Fruit fly (Drosophila melanogaster) whole organism, embryonic: ENCODE measurements around the gene Unc-115b.
"Not testable (repeated sequence)": the region's sequence is repeated elsewhere in the genome, so short reads cannot be mapped to it uniquely, and the experiment has no call there.

ENCODE experiments used
- BEAF-32 ChIP-seq: fragments of 200-800 bp; sonication (Bioruptor generic); optimal IDR thresholded peaks from 3 replicates; lab custom pipeline; 2017; ENCODE audit warnings: missing biosample characterization, missing genetic modification characterization, mild to moderate bottlenecking, moderate library complexity, missing genetic modification reagents
- Bgb ChIP-seq: fragments of 200-800 bp; sonication (Bioruptor generic); IDR thresholded peaks from 2 replicates; pipeline ENCODE4 v1.3.6; 2022; ENCODE audit warnings: missing biosample characterization, missing genetic modification characterization; ENCODE audit not compliant: partially characterized antibody
- CG10267 ChIP-seq: fragments of 200-800 bp; sonication (Bioruptor generic); optimal IDR thresholded peaks from 2 replicates; lab custom pipeline; 2018; ENCODE audit warnings: missing biosample characterization, mild to moderate bottlenecking, missing genetic modification characterization, moderate library complexity
- CG12219 ChIP-seq: fragments of 200-800 bp; sonication (Bioruptor generic); optimal IDR thresholded peaks from 3 replicates; lab custom pipeline; 2018; ENCODE audit warnings: missing biosample characterization, mild to moderate bottlenecking, missing genetic modification characterization
- CG13287 ChIP-seq: fragments of 200-800 bp; sonication (Bioruptor generic); IDR thresholded peaks from 2 replicates; pipeline ENCODE4 v1.3.6; 2022; ENCODE audit warnings: missing biosample characterization, missing genetic modification characterization; ENCODE audit not compliant: partially characterized antibody
- CG15479 ChIP-seq: fragments of 200-800 bp; sonication (Bioruptor generic); optimal IDR thresholded peaks from 3 replicates; lab custom pipeline; 2019; ENCODE audit warnings: missing biosample characterization, mild to moderate bottlenecking, missing genetic modification characterization, moderate library complexity
- CG15514 ChIP-seq: fragments of 200-800 bp; sonication (Bioruptor generic); optimal IDR thresholded peaks from 3 replicates; lab custom pipeline; 2017; ENCODE audit warnings: missing biosample characterization, missing genetic modification characterization, mild to moderate bottlenecking, moderate library complexity, missing genetic modification reagents
- CG1647 ChIP-seq: fragments of 200-800 bp; sonication (Bioruptor generic); optimal IDR thresholded peaks from 3 replicates; lab custom pipeline; 2016; ENCODE audit warnings: missing biosample characterization, missing genetic modification characterization
- CG17385 ChIP-seq: fragments of 200-800 bp; sonication (Bioruptor generic); optimal IDR thresholded peaks from 3 replicates; lab custom pipeline; 2018; ENCODE audit warnings: missing biosample characterization, mild to moderate bottlenecking, missing genetic modification characterization
- CG1792 ChIP-seq: fragments of 200-800 bp; sonication (Bioruptor generic); optimal IDR thresholded peaks from 2 replicates; lab custom pipeline; 2016; ENCODE audit warnings: missing biosample characterization, missing genetic modification characterization
- CG18619 ChIP-seq: fragments of 200-800 bp; sonication (Bioruptor generic); optimal IDR thresholded peaks from 3 replicates; lab custom pipeline; 2017; ENCODE audit warnings: missing biosample characterization, mild to moderate bottlenecking, missing genetic modification characterization
- CG34224 ChIP-seq: fragments of 200-800 bp; sonication (Bioruptor generic); IDR thresholded peaks from 3 replicates; pipeline ENCODE4 v1.3.6; 2022; ENCODE audit warnings: missing biosample characterization, missing genetic modification characterization; ENCODE audit not compliant: partially characterized antibody
- CG3995 ChIP-seq: fragments of 200-800 bp; sonication (Bioruptor generic); optimal IDR thresholded peaks from 3 replicates; lab custom pipeline; 2016; ENCODE audit warnings: missing biosample characterization, missing genetic modification characterization
- CG6254 ChIP-seq: fragments of 200-800 bp; sonication (Bioruptor generic); optimal IDR thresholded peaks from 3 replicates; lab custom pipeline; 2017; ENCODE audit warnings: mild to moderate bottlenecking, missing biosample characterization, missing genetic modification reagents, missing genetic modification characterization
- CG9215 ChIP-seq: fragments of 200-800 bp; sonication (Bioruptor generic); IDR thresholded peaks from 2 replicates; pipeline ENCODE4 v1.3.6; 2022; ENCODE audit warnings: missing biosample characterization, missing genetic modification characterization
- Deaf1 ChIP-seq: fragments of 200-800 bp; optimal IDR thresholded peaks from 3 replicates; lab custom pipeline; 2019; ENCODE audit warnings: missing biosample characterization, mild to moderate bottlenecking, missing genetic modification characterization, moderate library complexity
- Dll ChIP-seq: fragments of 200-800 bp; sonication (Bioruptor generic); IDR thresholded peaks from 4 replicates; pipeline ENCODE4 v1.3.6; 2022; ENCODE audit warnings: missing biosample characterization, missing genetic modification characterization; ENCODE audit not compliant: partially characterized antibody
- Dp ChIP-seq: fragments of 200-800 bp; sonication (Bioruptor generic); optimal IDR thresholded peaks from 2 replicates; lab custom pipeline; 2018; ENCODE audit warnings: missing biosample characterization, mild to moderate bottlenecking, missing genetic modification characterization, moderate library complexity
- E2f2 ChIP-seq: fragments of 200-800 bp; sonication (Bioruptor generic); IDR thresholded peaks from 2 replicates; pipeline ENCODE4 v1.3.6; 2022; ENCODE audit warnings: missing biosample characterization, missing genetic modification characterization
- Elba2 ChIP-seq: fragments of 200-800 bp; sonication (Bioruptor generic); optimal IDR thresholded peaks from 3 replicates; lab custom pipeline; 2016; ENCODE audit warnings: missing biosample characterization, missing genetic modification characterization
- Ets97D ChIP-seq: fragments of 200-800 bp; sonication (Bioruptor generic); optimal IDR thresholded peaks from 3 replicates; lab custom pipeline; 2016; ENCODE audit warnings: missing biosample characterization, missing genetic modification characterization
- H15 ChIP-seq: fragments of 200-800 bp; sonication (Bioruptor generic); IDR thresholded peaks from 3 replicates; pipeline ENCODE4 v1.3.6; 2022; ENCODE audit warnings: missing biosample characterization, missing genetic modification characterization
- HmgZ ChIP-seq: fragments of 200-800 bp; sonication (Bioruptor generic); optimal IDR thresholded peaks from 2 replicates; lab custom pipeline; 2018; ENCODE audit warnings: missing biosample characterization, mild to moderate bottlenecking, missing genetic modification characterization
- Hr78 ChIP-seq, 2 experiments: fragments of 200-800 bp in 1 of 2; fragments of >200 bp in 1 of 2; sonication (Bioruptor generic) in 1 of 2; optimal IDR thresholded peaks; 2 replicates each; lab custom pipeline; 2017 to 2019; ENCODE audit warnings: missing biosample characterization in 2 of 2, missing genetic modification characterization in 2 of 2, mild to moderate bottlenecking in 1 of 2, moderate library complexity in 1 of 2
- MBD-R2 ChIP-seq: fragments of 200-800 bp; sonication (Bioruptor generic); IDR thresholded peaks from 2 replicates; pipeline ENCODE4 v1.3.6; 2022; ENCODE audit warnings: missing biosample characterization, missing genetic modification characterization
- Rfx ChIP-seq: fragments of 200-800 bp; sonication (Bioruptor generic); IDR thresholded peaks from 2 replicates; pipeline ENCODE4 v1.3.6; 2022; ENCODE audit warnings: missing biosample characterization, missing genetic modification characterization
- YL-1 ChIP-seq: fragments of 200-800 bp; sonication (Bioruptor generic); optimal IDR thresholded peaks from 3 replicates; lab custom pipeline; 2017; ENCODE audit warnings: missing biosample characterization, mild to moderate bottlenecking, missing genetic modification characterization
- bab2 ChIP-seq: fragments of 200-800 bp; sonication (Bioruptor generic); optimal IDR thresholded peaks from 2 replicates; lab custom pipeline; 2016; ENCODE audit warnings: missing biosample characterization, missing genetic modification characterization
- bbx ChIP-seq: fragments of 200-800 bp; sonication (Bioruptor generic); IDR thresholded peaks from 2 replicates; pipeline ENCODE4 v1.3.6; 2022; ENCODE audit warnings: missing biosample characterization, missing genetic modification characterization; ENCODE audit not compliant: partially characterized antibody
- bigmax ChIP-seq: fragments of 200-800 bp; sonication (Bioruptor generic); optimal IDR thresholded peaks from 2 replicates; lab custom pipeline; 2018; ENCODE audit warnings: missing biosample characterization, mild to moderate bottlenecking, missing genetic modification characterization
- dpn ChIP-seq, 2 experiments: fragments of 200-800 bp; sonication (Bioruptor generic); optimal IDR thresholded peaks; 3 replicates each; lab custom pipeline; 2016; ENCODE audit warnings: missing biosample characterization in 2 of 2, missing genetic modification characterization in 2 of 2
- dysf ChIP-seq: fragments of 200-800 bp; sonication (Bioruptor generic); IDR thresholded peaks from 3 replicates; pipeline ENCODE4 v1.3.6; 2022; ENCODE audit warnings: missing biosample characterization, missing genetic modification characterization
- fd3F ChIP-seq: fragments of 200-800 bp; sonication (Bioruptor generic); optimal IDR thresholded peaks from 2 replicates; lab custom pipeline; 2018; ENCODE audit warnings: missing biosample characterization, mild to moderate bottlenecking, missing genetic modification characterization, moderate library complexity
- kay ChIP-seq: fragments of 200-800 bp; sonication (Bioruptor generic); optimal IDR thresholded peaks from 2 replicates; lab custom pipeline; 2016; ENCODE audit warnings: missing biosample characterization, missing genetic modification characterization
- knrl ChIP-seq: fragments of 200-800 bp; sonication (Bioruptor generic); IDR thresholded peaks from 3 replicates; pipeline ENCODE4 v1.3.6; 2022; ENCODE audit warnings: missing biosample characterization, missing genetic modification characterization; ENCODE audit not compliant: partially characterized antibody
- row ChIP-seq: fragments of 200-800 bp; sonication (Bioruptor generic); IDR thresholded peaks from 3 replicates; pipeline ENCODE4 v1.3.6; 2022; ENCODE audit warnings: missing biosample characterization, missing genetic modification characterization
- run ChIP-seq: fragments of 200-800 bp; sonication (Bioruptor generic); optimal IDR thresholded peaks from 3 replicates; lab custom pipeline; 2018; ENCODE audit warnings: missing biosample characterization, mild to moderate bottlenecking, missing genetic modification characterization
- salm ChIP-seq: fragments of 200-800 bp; sonication (Bioruptor generic); optimal IDR thresholded peaks from 2 replicates; lab custom pipeline; 2018; ENCODE audit warnings: missing biosample characterization, mild to moderate bottlenecking, missing genetic modification characterization
- sens ChIP-seq: fragments of 200-800 bp; sonication (Bioruptor generic); peaks from one replicate; lab custom pipeline; 2016; ENCODE audit warnings: missing biosample characterization, missing genetic modification characterization
- sim ChIP-seq: fragments of 200-800 bp; sonication (Bioruptor generic); IDR thresholded peaks from 2 replicates; pipeline ENCODE4 v1.3.6; 2022; ENCODE audit warnings: missing biosample characterization, missing genetic modification characterization
- slbo ChIP-seq: fragments of 200-800 bp; sonication (Bioruptor generic); IDR thresholded peaks from 2 replicates; pipeline ENCODE4 v1.3.6; 2022; ENCODE audit warnings: missing biosample characterization, missing genetic modification characterization
- tx ChIP-seq: fragments of 200-800 bp; sonication (Bioruptor generic); optimal IDR thresholded peaks from 2 replicates; lab custom pipeline; 2016; ENCODE audit warnings: missing biosample characterization, missing genetic modification characterization
- vvl ChIP-seq: fragments of 200-800 bp; sonication (Bioruptor generic); IDR thresholded peaks from 2 replicates; pipeline ENCODE4 v1.3.6; 2022; ENCODE audit warnings: missing biosample characterization, missing genetic modification characterization

The Unc-115b gene

dm6 chr3R:9685376-9685775, 7.2 kb downstream of the Unc-115b start, which contains the start of the genes eca and CG18542:
eca (minus strand) TSS chr3R:9685476.
CG18542 (plus strand) TSS chr3R:9685760.
- TF ChIP-seq tx, CG1647, CG1792 (GFP tag; lab: Kevin White, UChicago): not testable (repeated sequence)

dm6 chr3R:9684125-9684524, 8.4 kb downstream of the Unc-115b start, which contains the start of gene CG9444:
CG9444 (minus strand) TSS chr3R:9684264.
- no peak for TF ChIP-seq CG34224 (GFP tag; lab: Robert Waterston, UW)
- peak; percentile 66 for TF ChIP-seq CG15479 (GFP tag; lab: Kevin White, UChicago)
- peak in 1 of 2 experiments; percentile 50 for TF ChIP-seq Hr78 (GFP tag; optimal IDR thresholded peaks at IDR 0.05; lab: Kevin White, UChicago)
- TF ChIP-seq slbo (GFP tag; lab: Robert Waterston, UW): no peak
- peak; percentile 42 for TF ChIP-seq Deaf1
- TF ChIP-seq H15 (GFP tag; lab: Robert Waterston, UW): no peak
- no peak for TF ChIP-seq run (tag; lab: Kevin White, UChicago)

dm6 chr3R:9683064-9683682, 9.4 kb downstream of the Unc-115b start:
- TF ChIP-seq CG15479 (GFP tag; lab: Kevin White, UChicago): peak; percentile 56
- no peak for TF ChIP-seq CG12219

dm6 chr3R:9679746-9680145, 12.8 kb downstream of the Unc-115b start, which contains the start of gene nmdyn-D7:
nmdyn-D7 (plus strand) TSS chr3R:9679939.
- peak; percentile 26; the same call in 1 of the 3 replicates for TF ChIP-seq row
- peak; percentile 34 for TF ChIP-seq bigmax (GFP tag; lab: Kevin White, UChicago)
- TF ChIP-seq sim (GFP tag; lab: Robert Waterston, UW): 0 out of 2 replicates have a peak, but pooled peaks have one; percentile 28
- 0 out of 3 replicates have a peak, but pooled peaks have one; percentile 8 for TF ChIP-seq knrl (GFP tag; lab: Robert Waterston, UW)
- TF ChIP-seq bab2 (GFP tag; lab: Kevin White, UChicago): no peak
- TF ChIP-seq CG10267 (tag; lab: Kevin White, UChicago): peak; percentile 22
- peak; percentile 2 for TF ChIP-seq BEAF-32 (GFP tag; lab: Kevin White, UChicago)
- TF ChIP-seq vvl: peak; percentile 30; the same call in 1 of the 2 replicates
- peak; percentile 11 for TF ChIP-seq CG15514 (GFP tag; lab: Kevin White, UChicago)
- peak; percentile 37 for TF ChIP-seq sens
- peak; percentile 89 for TF ChIP-seq CG9215 (GFP tag; lab: Robert Waterston, UW)
- TF ChIP-seq CG18619 (GFP tag; lab: Kevin White, UChicago): no peak
- peak; percentile 18 for TF ChIP-seq Elba2
- TF ChIP-seq E2f2 (GFP tag; lab: Robert Waterston, UW): peak; percentile 97
- no peak for TF ChIP-seq salm
- peak; percentile 24; the same call in 1 of the 2 replicates for TF ChIP-seq CG13287
- TF ChIP-seq dysf (GFP tag; lab: Robert Waterston, UW): no peak
- no peak for TF ChIP-seq kay (GFP tag; lab: Kevin White, UChicago)
- no peak for TF ChIP-seq dpn (GFP tag; optimal IDR thresholded peaks at IDR 0.05; lab: Kevin White, UChicago)
- peak; percentile 70 for TF ChIP-seq Rfx (GFP tag; lab: Robert Waterston, UW)
- peak; percentile 9 for TF ChIP-seq Ets97D (GFP tag; lab: Kevin White, UChicago)
- TF ChIP-seq YL-1: peak; percentile 50
- peak; percentile 57 for TF ChIP-seq CG3995 (GFP tag; lab: Kevin White, UChicago)
- peak; percentile 13 for TF ChIP-seq fd3F
- TF ChIP-seq CG6254: no peak
- TF ChIP-seq Dp (GFP tag; lab: Kevin White, UChicago): peak; percentile 93
- TF ChIP-seq MBD-R2 (GFP tag; lab: Robert Waterston, UW): peak; percentile 71; the same call in 1 of the 2 replicates
- TF ChIP-seq Dll (GFP tag; lab: Robert Waterston, UW): 0 out of 4 replicates have a peak, but pooled peaks have one; percentile 42
- TF ChIP-seq HmgZ (tag; lab: Kevin White, UChicago): peak; percentile 24
- peak; percentile 54 for TF ChIP-seq bbx
- peak; percentile 37; the same call in 1 of the 2 replicates for TF ChIP-seq Bgb (GFP tag; lab: Robert Waterston, UW)
- peak; percentile 99 for TF ChIP-seq CG17385 (GFP tag; lab: Kevin White, UChicago)
